Fruit fly (Drosophila melanogaster) whole organism, pupa: ENCODE results near the gene Fdh.

Source experiments
- CG12605 ChIP-seq: fragments of 200-800 bp; sonication (Bioruptor generic); IDR thresholded peaks from 2 replicates; pipeline ENCODE4 v1.3.6; 2022; ENCODE audit warnings: missing biosample characterization, missing genetic modification characterization
- CG13204 ChIP-seq: fragments of 200-800 bp; sonication (Bioruptor generic); optimal IDR thresholded peaks from 2 replicates; lab custom pipeline; 2018; ENCODE audit warnings: missing biosample characterization, mild to moderate bottlenecking, missing genetic modification characterization, moderate library complexity
- CG32121 ChIP-seq: fragments of 200-800 bp; sonication (Bioruptor generic); IDR thresholded peaks from 2 replicates; pipeline ENCODE4 v1.3.6; 2022; ENCODE audit warnings: missing biosample characterization, missing genetic modification characterization
- CG34367 ChIP-seq: fragments of 200-800 bp; sonication (Bioruptor generic); optimal IDR thresholded peaks from 2 replicates; lab custom pipeline; 2018; ENCODE audit warnings: missing biosample characterization, mild to moderate bottlenecking, missing genetic modification characterization
- CG9948 ChIP-seq: fragments of 200-800 bp; sonication (Bioruptor generic); optimal IDR thresholded peaks from 2 replicates; lab custom pipeline; 2018; ENCODE audit warnings: missing biosample characterization, mild to moderate bottlenecking, missing genetic modification characterization, moderate library complexity
- D1 ChIP-seq: fragments of 200-800 bp; sonication (Bioruptor generic); optimal IDR thresholded peaks from 2 replicates; lab custom pipeline; 2018; ENCODE audit warnings: missing biosample characterization, mild to moderate bottlenecking, missing genetic modification characterization, moderate library complexity

DNA sequence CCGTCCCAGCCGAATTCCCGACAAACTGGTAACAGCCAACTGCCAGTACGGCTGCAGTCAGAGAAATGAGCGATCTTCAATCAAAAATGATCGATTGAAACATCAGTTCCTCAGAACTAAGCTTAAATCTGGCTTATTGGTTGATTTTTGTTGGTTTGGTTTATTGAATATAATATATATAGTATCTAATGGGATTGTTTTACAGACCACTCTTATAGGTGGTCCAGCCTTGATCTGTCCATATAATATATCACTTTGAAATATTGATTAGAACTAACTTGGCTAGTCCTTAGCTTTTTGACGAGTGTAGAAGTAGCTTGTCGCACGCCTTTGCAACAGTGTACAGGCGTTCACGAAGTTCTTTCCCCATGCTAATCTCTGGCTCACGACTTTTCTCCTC is 29.8 kb downstream of the Fdh start:
- no peak for TF ChIP-seq CG32121
- no peak for TF ChIP-seq D1 (tag; lab: Kevin White, UChicago)
- TF ChIP-seq CG34367 (tag; lab: Kevin White, UChicago), result peak; percentile 32
- peak; percentile 42 for TF ChIP-seq CG13204
- no peak for TF ChIP-seq CG12605 (GFP tag; lab: Robert Waterston, UW)
- TF ChIP-seq CG9948 (tag; lab: Kevin White, UChicago), result peak; percentile 37
